Fruit fly (Drosophila melanogaster): ENCODE results near the gene Atg16.

Gene Atg16

DNA sequence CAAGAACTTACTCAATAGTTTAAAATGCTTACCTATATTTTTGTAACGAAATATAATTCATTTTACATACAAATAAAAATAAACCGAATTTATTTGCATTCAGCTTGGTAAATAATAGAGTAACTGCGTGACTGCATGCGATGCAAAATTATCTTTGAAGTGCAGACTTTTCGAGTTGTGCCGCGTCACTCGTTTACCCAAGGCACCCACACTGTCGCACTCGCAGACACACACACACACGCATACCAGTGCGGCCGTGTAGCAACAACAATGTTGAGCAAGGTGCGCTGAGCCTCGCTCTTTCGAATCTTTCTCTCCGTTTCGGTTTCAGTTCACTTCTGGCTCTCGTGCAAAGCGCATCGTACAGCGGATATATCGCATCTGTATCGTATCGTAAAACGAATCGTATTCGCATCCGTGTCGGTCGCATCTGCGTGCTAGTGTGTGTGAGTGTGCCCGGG lies 41.9 kb upstream of the Atg16 start, which contains the start of gene CG31038 (continued):
- TF ChIP-seq Smox (GFP tag; optimal IDR thresholded peaks at IDR 0.05) (peak; percentile 66), Blimp-1 (GFP tag; optimal IDR thresholded peaks at IDR 0.05) (peak; percentile 18), CG6163 (GFP tag; IDR thresholded peaks at IDR 0.05) (peak; percentile 69), CG6792 (GFP tag; optimal IDR thresholded peaks at IDR 0.05) (no peak), Eip93F (GFP tag; optimal IDR thresholded peaks at IDR 0.05) (no peak), fd85E (GFP tag; optimal IDR thresholded peaks at IDR 0.05) (no peak), acj6 (GFP tag; optimal IDR thresholded peaks at IDR 0.05) (peak; percentile 39), ss (GFP tag; optimal IDR thresholded peaks at IDR 0.05) (peak; percentile 63 to 79), CG8632 (GFP tag; optimal IDR thresholded peaks at IDR 0.05) (peak; percentile 51), Met (GFP tag; optimal IDR thresholded peaks at IDR 0.05) (peak; percentile 69), CG8119 (GFP tag; IDR thresholded peaks at IDR 0.05) (peak; percentile 56; the same call in 1 of the 3 replicates), CG4318 (GFP tag; optimal IDR thresholded peaks at IDR 0.05) (no peak), Eip78C (GFP tag) (peak; percentile 93), svp (GFP tag) (peak; percentile 74), dac (GFP tag; optimal IDR thresholded peaks at IDR 0.05) (no peak), Eip75B (GFP tag; optimal IDR thresholded peaks at IDR 0.05) (peak; percentile 61), Hr39 (GFP tag; optimal IDR thresholded peaks at IDR 0.05) (peak; percentile 10), topi (GFP tag; optimal IDR thresholded peaks at IDR 0.05) (peak; percentile 44), CG6854 (GFP tag; optimal IDR thresholded peaks at IDR 0.05) (peak; percentile 25), net (GFP tag; optimal IDR thresholded peaks at IDR 0.05) (peak; percentile 60)

DNA sequence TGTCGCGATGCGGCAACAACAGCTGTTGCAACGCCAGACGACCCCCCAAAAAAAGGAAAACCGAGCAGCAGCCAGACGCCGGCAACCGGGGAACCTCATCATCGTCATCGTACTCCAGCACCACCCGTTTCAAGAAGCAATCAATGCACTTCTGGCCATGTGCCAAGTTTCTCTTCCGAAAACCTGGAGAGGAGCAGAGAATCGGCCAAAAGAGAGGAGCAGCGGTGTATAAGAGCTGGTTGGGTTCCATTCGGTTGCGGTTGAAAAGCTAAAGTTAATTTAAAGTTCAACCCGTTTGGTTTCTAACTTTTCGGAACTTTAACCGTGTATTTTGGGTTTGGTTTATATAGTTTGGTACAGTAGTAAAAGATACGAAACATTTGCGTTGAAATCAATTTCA lies 41.3 kb upstream of the Atg16 start:
- TF ChIP-seq CG6163 (GFP tag; IDR thresholded peaks at IDR 0.05) (no peak), CG8632 (GFP tag; optimal IDR thresholded peaks at IDR 0.05) (no peak), fd85E (GFP tag; optimal IDR thresholded peaks at IDR 0.05) (no peak), Hr39 (GFP tag; optimal IDR thresholded peaks at IDR 0.05) (no peak), dsx (GFP tag; optimal IDR thresholded peaks at IDR 0.05; ENCODE audit: poor library complexity, severe bottlenecking) (no peak), Eip78C (GFP tag) (no peak), CG6276 (GFP tag; optimal IDR thresholded peaks at IDR 0.05) (no peak)

DNA sequence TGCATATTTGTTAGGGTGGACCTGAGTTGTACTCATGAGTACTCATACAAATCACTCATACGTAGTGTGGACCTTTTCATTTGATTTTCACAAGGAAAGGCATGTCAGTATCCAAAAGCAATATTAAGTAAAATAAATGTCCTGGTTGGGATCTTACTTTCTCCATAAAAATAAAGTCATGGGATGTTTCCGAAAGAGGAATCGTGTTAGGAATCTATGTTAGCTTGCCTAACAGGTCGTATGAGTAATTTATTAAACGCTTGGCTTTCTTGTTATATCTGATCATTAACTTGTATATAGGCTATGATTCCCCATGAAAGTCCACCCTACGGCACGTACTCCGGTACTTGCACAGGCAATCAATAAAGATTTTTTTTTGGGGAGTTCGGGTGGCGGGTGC lies 40.9 kb upstream of the Atg16 start:
- TF ChIP-seq CG6163 (GFP tag; IDR thresholded peaks at IDR 0.05): peak; percentile 73
- TF ChIP-seq eg (GFP tag; IDR thresholded peaks at IDR 0.05): no peak
- TF ChIP-seq topi (GFP tag; optimal IDR thresholded peaks at IDR 0.05): peak; percentile 74
- peak; percentile 89 for TF ChIP-seq Hr4 (GFP tag; optimal IDR thresholded peaks at IDR 0.05)
- TF ChIP-seq Hr38 (GFP tag; optimal IDR thresholded peaks at IDR 0.05): no peak
- no peak for TF ChIP-seq svp (GFP tag)
- peak; percentile 73 for TF ChIP-seq CG3919 (GFP tag; optimal IDR thresholded peaks at IDR 0.05)
- TF ChIP-seq Sox14 (GFP tag; optimal IDR thresholded peaks at IDR 0.05): peak; percentile 71
- peak; percentile 76 for TF ChIP-seq dac (GFP tag; optimal IDR thresholded peaks at IDR 0.05)
- TF ChIP-seq CG11762 (GFP tag; optimal IDR thresholded peaks at IDR 0.05; ENCODE audit: insufficient read depth): peak; percentile 79
- TF ChIP-seq CG6792 (GFP tag; optimal IDR thresholded peaks at IDR 0.05): peak; percentile 71
- TF ChIP-seq fd85E (GFP tag; optimal IDR thresholded peaks at IDR 0.05): no peak
- TF ChIP-seq fd59A (GFP tag; optimal IDR thresholded peaks at IDR 0.05): peak; percentile 65
- peak; percentile 62 for TF ChIP-seq CG31627 (GFP tag; optimal IDR thresholded peaks at IDR 0.05)
- peak; percentile 21 for TF ChIP-seq CG8319 (GFP tag; optimal IDR thresholded peaks at IDR 0.05)
- peak; percentile 78 for TF ChIP-seq Sox102F (GFP tag; optimal IDR thresholded peaks at IDR 0.05)
- no peak for TF ChIP-seq Smox (GFP tag; optimal IDR thresholded peaks at IDR 0.05)
- TF ChIP-seq dsx (GFP tag; optimal IDR thresholded peaks at IDR 0.05; ENCODE audit: poor library complexity, severe bottlenecking): peak; percentile 21
- peak; percentile 84 for TF ChIP-seq CG6276 (GFP tag; optimal IDR thresholded peaks at IDR 0.05)
- no peak for TF ChIP-seq pdm3 (GFP tag; optimal IDR thresholded peaks at IDR 0.05)
- no peak for TF ChIP-seq CG7368 (GFP tag; optimal IDR thresholded peaks at IDR 0.05)
- peak; percentile 24 to 76 for TF ChIP-seq ss (GFP tag; optimal IDR thresholded peaks at IDR 0.05)
- TF ChIP-seq CG34406 (GFP tag; optimal IDR thresholded peaks at IDR 0.05): peak; percentile 72
- peak; percentile 49 for TF ChIP-seq CG3032 (tag; optimal IDR thresholded peaks at IDR 0.05)
- peak; percentile 80 for TF ChIP-seq net (GFP tag; optimal IDR thresholded peaks at IDR 0.05)
- peak; percentile 85 for TF ChIP-seq CG8119 (GFP tag; IDR thresholded peaks at IDR 0.05)
- TF ChIP-seq CG1621 (tag; optimal IDR thresholded peaks at IDR 0.05): peak; percentile 66
- TF ChIP-seq acj6 (GFP tag; optimal IDR thresholded peaks at IDR 0.05): peak; percentile 79
- peak; percentile 52 for TF ChIP-seq cyc (GFP tag; optimal IDR thresholded peaks at IDR 0.05)
- TF ChIP-seq CG8632 (GFP tag; optimal IDR thresholded peaks at IDR 0.05): peak; percentile 66
- peak; percentile 21 for TF ChIP-seq vri (GFP tag; optimal IDR thresholded peaks at IDR 0.05)
- no peak for TF ChIP-seq Eip93F (GFP tag; optimal IDR thresholded peaks at IDR 0.05)
- TF ChIP-seq CG4318 (GFP tag; optimal IDR thresholded peaks at IDR 0.05): no peak
- peak; percentile 57 for TF ChIP-seq Sox15 (GFP tag; optimal IDR thresholded peaks at IDR 0.05)
- TF ChIP-seq CG6808 (GFP tag; optimal IDR thresholded peaks at IDR 0.05): peak; percentile 58
- TF ChIP-seq CG15336 (GFP tag; IDR thresholded peaks at IDR 0.05): peak; percentile 84
- peak; percentile 82 for TF ChIP-seq esn (GFP tag; optimal IDR thresholded peaks at IDR 0.05)
- TF ChIP-seq fkh (GFP tag; optimal IDR thresholded peaks at IDR 0.05): no peak
- TF ChIP-seq OdsH (GFP tag; optimal IDR thresholded peaks at IDR 0.05): peak; percentile 80
